Fruit fly (Drosophila melanogaster) S2 (cell line): ENCODE data around the gene Fas2.

ENCODE experiments used
- CG8478 ChIP-seq: fragments of >200 bp; optimal IDR thresholded peaks from 2 replicates; lab custom pipeline; 2018
- CTCF ChIP-seq, 2 experiments: fragments of >200 bp; optimal IDR thresholded peaks; 2 replicates each; lab custom pipeline; 2018

Fas2 gene

dm6 chrX:4202235-4202794 lies 3.6 kb downstream of the Fas2 start:
- TF ChIP-seq CG8478 (lab: Kevin White, UChicago) (no peak), CTCF (optimal IDR thresholded peaks at IDR 0.05; lab: Kevin White, UChicago) (no peak)

- TF ChIP-seq CTCF (optimal IDR thresholded peaks at IDR 0.05; lab: Kevin White, UChicago) (no peak), CG8478 (lab: Kevin White, UChicago) (no peak)
These were observed 5.3 kb downstream of the Fas2 start for dm6 chrX:4200612-4201011.

- no peak for TF ChIP-seq CG8478 (lab: Kevin White, UChicago)
These were observed 7.1 kb downstream of the Fas2 start for dm6 chrX:4198769-4199168.

dm6 chrX:4197463-4197862 lies 8.4 kb downstream of the Fas2 start:
- TF ChIP-seq CG8478 (lab: Kevin White, UChicago): no peak

- TF ChIP-seq CTCF (optimal IDR thresholded peaks at IDR 0.05; lab: Kevin White, UChicago): no peak
- TF ChIP-seq CG8478 (lab: Kevin White, UChicago): no peak
These were observed 19.2 kb downstream of the Fas2 start for dm6 chrX:4186737-4187136.

- TF ChIP-seq CTCF (optimal IDR thresholded peaks at IDR 0.05; lab: Kevin White, UChicago): no peak
- no peak for TF ChIP-seq CG8478 (lab: Kevin White, UChicago)
These were observed 20.5 kb downstream of the Fas2 start for dm6 chrX:4185393-4185792.

- TF ChIP-seq CG8478 (lab: Kevin White, UChicago) (no peak), CTCF (optimal IDR thresholded peaks at IDR 0.05; lab: Kevin White, UChicago) (no peak)
These were observed 27.1 kb downstream of the Fas2 start for dm6 chrX:4178819-4179218.

dm6 chrX:4177733-4178132 lies 28.2 kb downstream of the Fas2 start:
- no peak for TF ChIP-seq CG8478 (lab: Kevin White, UChicago)
- TF ChIP-seq CTCF (optimal IDR thresholded peaks at IDR 0.05; lab: Kevin White, UChicago): no peak

- TF ChIP-seq CTCF (optimal IDR thresholded peaks at IDR 0.05; lab: Kevin White, UChicago) (no peak), CG8478 (lab: Kevin White, UChicago) (no peak)
These were observed 30.1 kb downstream of the Fas2 start for dm6 chrX:4175805-4176204.

- no peak for TF ChIP-seq CG8478 (lab: Kevin White, UChicago)
- no peak for TF ChIP-seq CTCF (optimal IDR thresholded peaks at IDR 0.05; lab: Kevin White, UChicago)
These were observed 32.5 kb downstream of the Fas2 start for dm6 chrX:4173381-4173780.

dm6 chrX:4172143-4172771 lies 33.6 kb downstream of the Fas2 start:
- TF ChIP-seq CTCF (optimal IDR thresholded peaks at IDR 0.05; lab: Kevin White, UChicago) (no peak), CG8478 (lab: Kevin White, UChicago) (no peak)

dm6 chrX:4170492-4170891 lies 35.4 kb downstream of the Fas2 start:
- TF ChIP-seq CG8478 (lab: Kevin White, UChicago) (no peak), CTCF (optimal IDR thresholded peaks at IDR 0.05; lab: Kevin White, UChicago) (no peak)

- TF ChIP-seq CG8478 (lab: Kevin White, UChicago): no peak
- TF ChIP-seq CTCF (optimal IDR thresholded peaks at IDR 0.05; lab: Kevin White, UChicago): no peak
These were observed 54.9 kb downstream of the Fas2 start for dm6 chrX:4150989-4151388.

- TF ChIP-seq CTCF (optimal IDR thresholded peaks at IDR 0.05; lab: Kevin White, UChicago) (no peak), CG8478 (lab: Kevin White, UChicago) (no peak)
These were observed 66.8 kb downstream of the Fas2 start for dm6 chrX:4139043-4139442.

- TF ChIP-seq CG8478 (lab: Kevin White, UChicago): no peak
- TF ChIP-seq CTCF (optimal IDR thresholded peaks at IDR 0.05; lab: Kevin White, UChicago): no peak
These were observed 74.8 kb downstream of the Fas2 start, which contains the start of gene GlcAT-I for dm6 chrX:4131049-4131629. GlcAT-I (plus strand) TSS chrX:4131211.

dm6 chrX:4119582-4119981 lies 86.3 kb downstream of the Fas2 start:
- no peak for TF ChIP-seq CTCF (optimal IDR thresholded peaks at IDR 0.05; lab: Kevin White, UChicago)
- no peak for TF ChIP-seq CG8478 (lab: Kevin White, UChicago)
